Worm (Caenorhabditis elegans): ENCODE results near the gene gst-15.

- no peak for TF ChIP-seq tbx-11 (GFP tag; IDR thresholded peaks at IDR 0.05)
- TF ChIP-seq flt-1 (GFP tag; IDR thresholded peaks at IDR 0.05): no peak
- TF ChIP-seq pes-1 (GFP tag; IDR thresholded peaks at IDR 0.05): no peak
- no peak for TF ChIP-seq ama-1 (optimal IDR thresholded peaks at IDR 0.05)
- TF ChIP-seq tra-4 (tag; optimal IDR thresholded peaks at IDR 0.05): no peak
These were observed 19.3 kb downstream of the gst-15 start, which contains the start of gene clec-146 for ce11 chrII:13593659-13594221.
